Worm (Caenorhabditis elegans): ENCODE measurements around the gene B0303.11.

DNA sequence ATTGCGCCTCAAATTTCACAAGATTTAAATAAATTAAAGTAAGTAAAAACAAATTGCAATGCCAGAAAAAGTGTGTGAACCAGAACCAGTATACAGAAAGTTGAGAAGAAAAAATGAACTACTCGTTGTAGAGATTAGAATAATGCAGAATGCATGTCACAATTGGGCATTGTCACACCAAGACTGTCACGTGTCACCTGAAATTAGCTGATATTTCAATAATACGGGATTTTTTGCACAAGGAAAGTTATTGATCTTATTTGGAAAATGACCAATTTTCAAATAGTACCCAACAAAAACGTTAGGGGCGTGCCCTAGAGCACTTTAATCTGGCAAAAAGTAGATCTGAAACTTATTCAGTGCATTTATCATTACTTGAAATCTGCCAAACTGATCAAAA lies 31.7 kb upstream of the B0303.11 start:
- TF ChIP-seq jun-1 (tag; optimal IDR thresholded peaks at IDR 0.05) (no peak), fkh-10 (GFP tag; optimal IDR thresholded peaks at IDR 0.05) (no peak), dmd-6 (GFP tag; IDR thresholded peaks at IDR 0.05) (no peak), aha-1 (tag) (peak; percentile 80), dpl-1 (GFP tag; optimal IDR thresholded peaks at IDR 0.05) (no peak), nhr-237 (tag; optimal IDR thresholded peaks at IDR 0.05) (no peak), unc-62 (GFP tag; optimal IDR thresholded peaks at IDR 0.05 in 1 of 2) (no peak), unc-62 (tag; optimal IDR thresholded peaks at IDR 0.05) (no peak), lin-39 (tag; optimal IDR thresholded peaks at IDR 0.05) (no peak), nhr-102 (tag; optimal IDR thresholded peaks at IDR 0.05) (no peak), nhr-10 (tag; optimal IDR thresholded peaks at IDR 0.05) (no peak), unc-130 (GFP tag; optimal IDR thresholded peaks at IDR 0.05) (no peak)

All from whole organism, L4 larva.